Fruit fly (Drosophila melanogaster) whole organism, prepupa: ENCODE data around the gene PolG1.

Source experiments
- Blimp-1 ChIP-seq: fragments of 200-800 bp; sonication (Bioruptor generic); optimal IDR thresholded peaks from 3 replicates; lab custom pipeline; 2017; ENCODE audit warnings: missing biosample characterization, missing genetic modification characterization, mild to moderate bottlenecking, moderate library complexity, missing genetic modification reagents
- CG10631 ChIP-seq: fragments of 200-800 bp; sonication (Bioruptor generic); optimal IDR thresholded peaks from 2 replicates; lab custom pipeline; 2016; ENCODE audit warnings: missing biosample characterization, missing genetic modification characterization
- CG11762 ChIP-seq: fragments of 200-800 bp; sonication (Bioruptor generic); optimal IDR thresholded peaks from 3 replicates; lab custom pipeline; 2016; ENCODE audit warnings: missing biosample characterization, missing genetic modification characterization; ENCODE audit not compliant: insufficient read depth
- CG15336 ChIP-seq: fragments of 200-800 bp; sonication (Bioruptor generic); IDR thresholded peaks from 2 replicates; pipeline ENCODE4 v1.3.6; 2022; ENCODE audit warnings: missing biosample characterization, missing genetic modification characterization
- CG1621 ChIP-seq: fragments of 200-800 bp; sonication (Bioruptor generic); optimal IDR thresholded peaks from 3 replicates; lab custom pipeline; 2018; ENCODE audit warnings: missing biosample characterization, mild to moderate bottlenecking, missing genetic modification characterization
- CG16779 ChIP-seq: fragments of 200-800 bp; sonication (Bioruptor generic); optimal IDR thresholded peaks from 3 replicates; lab custom pipeline; 2017; ENCODE audit warnings: missing biosample characterization, mild to moderate bottlenecking, missing genetic modification characterization
- CG3032 ChIP-seq: fragments of 200-800 bp; optimal IDR thresholded peaks from 2 replicates; lab custom pipeline; 2019; ENCODE audit warnings: missing biosample characterization, mild to moderate bottlenecking, missing genetic modification characterization, moderate library complexity
- CG31627 ChIP-seq: fragments of 200-800 bp; sonication (Bioruptor generic); optimal IDR thresholded peaks from 3 replicates; lab custom pipeline; 2016; ENCODE audit warnings: missing biosample characterization, missing genetic modification characterization
- CG34406 ChIP-seq: fragments of 200-800 bp; sonication (Bioruptor generic); optimal IDR thresholded peaks from 3 replicates; lab custom pipeline; 2016; ENCODE audit warnings: missing biosample characterization, missing genetic modification characterization
- CG3919 ChIP-seq: fragments of 200-800 bp; sonication (Bioruptor generic); optimal IDR thresholded peaks from 3 replicates; lab custom pipeline; 2016; ENCODE audit warnings: missing biosample characterization, missing genetic modification characterization
- CG4318 ChIP-seq: fragments of 200-800 bp; sonication (Bioruptor generic); optimal IDR thresholded peaks from 3 replicates; lab custom pipeline; 2017; ENCODE audit warnings: missing biosample characterization, mild to moderate bottlenecking, missing genetic modification characterization
- CG6163 ChIP-seq: fragments of 200-800 bp; sonication (Bioruptor generic); IDR thresholded peaks from 3 replicates; pipeline ENCODE4 v1.3.6; 2022; ENCODE audit warnings: missing biosample characterization, missing genetic modification characterization
- CG6792 ChIP-seq: fragments of 200-800 bp; sonication (Bioruptor generic); optimal IDR thresholded peaks from 3 replicates; lab custom pipeline; 2016; ENCODE audit warnings: missing biosample characterization, missing genetic modification characterization
- CG7368 ChIP-seq: fragments of 200-800 bp; sonication (Bioruptor generic); optimal IDR thresholded peaks from 3 replicates; lab custom pipeline; 2016; ENCODE audit warnings: missing biosample characterization, missing genetic modification characterization
- CG8119 ChIP-seq: fragments of 200-800 bp; sonication (Bioruptor generic); IDR thresholded peaks from 3 replicates; pipeline ENCODE4 v1.3.6; 2022; ENCODE audit warnings: missing biosample characterization, missing genetic modification characterization
- CG8319 ChIP-seq: fragments of 200-800 bp; sonication (Bioruptor generic); optimal IDR thresholded peaks from 3 replicates; lab custom pipeline; 2016; ENCODE audit warnings: missing biosample characterization, missing genetic modification characterization
- CG8632 ChIP-seq: fragments of 200-800 bp; sonication (Bioruptor generic); optimal IDR thresholded peaks from 3 replicates; lab custom pipeline; 2016; ENCODE audit warnings: missing biosample characterization, missing genetic modification characterization
- CG9139 ChIP-seq: fragments of 200-800 bp; sonication (Bioruptor generic); optimal IDR thresholded peaks from 3 replicates; lab custom pipeline; 2017; ENCODE audit warnings: missing biosample characterization, mild to moderate bottlenecking, missing genetic modification characterization
- Eip75B ChIP-seq: fragments of 200-800 bp; sonication (Bioruptor generic); optimal IDR thresholded peaks from 3 replicates; lab custom pipeline; 2016; ENCODE audit warnings: missing biosample characterization, missing genetic modification characterization
- Eip93F ChIP-seq: fragments of 200-800 bp; sonication (Bioruptor generic); optimal IDR thresholded peaks from 2 replicates; lab custom pipeline; 2016; ENCODE audit warnings: missing biosample characterization, mild to moderate bottlenecking, missing genetic modification characterization
- Ets96B ChIP-seq: fragments of 200-800 bp; optimal IDR thresholded peaks from 2 replicates; lab custom pipeline; 2019; ENCODE audit warnings: missing biosample characterization, mild to moderate bottlenecking, missing genetic modification characterization, moderate library complexity
- Gug ChIP-seq: fragments of 200-800 bp; sonication (Bioruptor generic); IDR thresholded peaks from 2 replicates; pipeline ENCODE4 v1.3.6; 2022; ENCODE audit warnings: missing biosample characterization, missing genetic modification characterization
- Hr38 ChIP-seq: sonication (Bioruptor generic); optimal IDR thresholded peaks from 2 replicates; lab custom pipeline; 2016; ENCODE audit warnings: missing biosample characterization, missing genetic modification characterization
- Hr39 ChIP-seq: fragments of 200-800 bp; sonication (Bioruptor generic); optimal IDR thresholded peaks from 2 replicates; lab custom pipeline; 2016; ENCODE audit warnings: missing biosample characterization, missing genetic modification characterization
- Hr4 ChIP-seq: fragments of 200-800 bp; sonication (Bioruptor generic); optimal IDR thresholded peaks from 3 replicates; lab custom pipeline; 2016; ENCODE audit warnings: missing biosample characterization, missing genetic modification characterization
- Lpt ChIP-seq: fragments of 200-800 bp; sonication (Bioruptor generic); optimal IDR thresholded peaks from 3 replicates; lab custom pipeline; 2016; ENCODE audit warnings: missing biosample characterization, missing genetic modification characterization
- Met ChIP-seq: fragments of 200-800 bp; sonication (Bioruptor generic); optimal IDR thresholded peaks from 3 replicates; lab custom pipeline; 2016; ENCODE audit warnings: missing biosample characterization, missing genetic modification characterization
- OdsH ChIP-seq: fragments of 200-800 bp; sonication (Bioruptor generic); optimal IDR thresholded peaks from 3 replicates; lab custom pipeline; 2016; ENCODE audit warnings: missing biosample characterization, missing genetic modification characterization
- Smox ChIP-seq: fragments of 200-800 bp; sonication (Bioruptor generic); optimal IDR thresholded peaks from 3 replicates; lab custom pipeline; 2016; ENCODE audit warnings: missing biosample characterization, missing genetic modification characterization
- Sox102F ChIP-seq: fragments of 200-800 bp; sonication (Bioruptor generic); optimal IDR thresholded peaks from 2 replicates; lab custom pipeline; 2016; ENCODE audit warnings: missing biosample characterization, mild to moderate bottlenecking, missing genetic modification characterization
- Sox14 ChIP-seq: fragments of 200-800 bp; sonication (Bioruptor generic); optimal IDR thresholded peaks from 3 replicates; lab custom pipeline; 2016; ENCODE audit warnings: missing biosample characterization, missing genetic modification characterization
- Sox15 ChIP-seq: fragments of 200-800 bp; sonication (Bioruptor generic); optimal IDR thresholded peaks from 3 replicates; lab custom pipeline; 2016; ENCODE audit warnings: missing biosample characterization, missing genetic modification characterization
- achi ChIP-seq: fragments of 200-800 bp; sonication (Bioruptor generic); optimal IDR thresholded peaks from 3 replicates; lab custom pipeline; 2016; ENCODE audit warnings: missing biosample characterization, missing genetic modification characterization
- acj6 ChIP-seq: fragments of 200-800 bp; sonication (Bioruptor generic); optimal IDR thresholded peaks from 3 replicates; lab custom pipeline; 2016; ENCODE audit warnings: missing biosample characterization, missing genetic modification characterization
- cyc ChIP-seq: fragments of 200-800 bp; sonication (Bioruptor generic); optimal IDR thresholded peaks from 3 replicates; lab custom pipeline; 2016; ENCODE audit warnings: missing biosample characterization, missing genetic modification characterization
- dac ChIP-seq: fragments of 200-800 bp; sonication (Bioruptor generic); optimal IDR thresholded peaks from 2 replicates; lab custom pipeline; 2017; ENCODE audit warnings: missing biosample characterization, mild to moderate bottlenecking, missing genetic modification characterization
- dsx ChIP-seq: fragments of 200-800 bp; optimal IDR thresholded peaks from 3 replicates; lab custom pipeline; 2019; ENCODE audit warnings: missing biosample characterization, mild to moderate bottlenecking, missing genetic modification characterization, moderate library complexity; ENCODE audit not compliant: poor library complexity, severe bottlenecking
- eg ChIP-seq: fragments of 200-800 bp; sonication (Bioruptor generic); IDR thresholded peaks from 3 replicates; pipeline ENCODE4 v1.3.6; 2022; ENCODE audit warnings: missing biosample characterization, missing genetic modification characterization
- esn ChIP-seq: fragments of 200-800 bp; sonication (Bioruptor generic); optimal IDR thresholded peaks from 2 replicates; lab custom pipeline; 2016; ENCODE audit warnings: missing biosample characterization, mild to moderate bottlenecking, missing genetic modification characterization, moderate library complexity
- fd59A ChIP-seq: fragments of 200-800 bp; sonication (Bioruptor generic); optimal IDR thresholded peaks from 2 replicates; lab custom pipeline; 2017; ENCODE audit warnings: missing biosample characterization, mild to moderate bottlenecking, missing genetic modification characterization, missing genetic modification reagents
- fkh ChIP-seq: fragments of 200-800 bp; sonication (Bioruptor generic); optimal IDR thresholded peaks from 3 replicates; lab custom pipeline; 2017; ENCODE audit warnings: missing biosample characterization, mild to moderate bottlenecking, missing genetic modification characterization, moderate library complexity
- lz ChIP-seq: fragments of 200-800 bp; sonication (Bioruptor generic); optimal IDR thresholded peaks from 3 replicates; lab custom pipeline; 2016; ENCODE audit warnings: missing biosample characterization, missing genetic modification characterization
- pdm3 ChIP-seq: fragments of 200-800 bp; sonication (Bioruptor generic); optimal IDR thresholded peaks from 3 replicates; lab custom pipeline; 2016; ENCODE audit warnings: missing biosample characterization, missing genetic modification characterization
- salr ChIP-seq, 2 experiments: fragments of 200-800 bp; sonication (Bioruptor generic); optimal IDR thresholded peaks; 3 replicates each; lab custom pipeline; 2016 to 2018; ENCODE audit warnings: missing biosample characterization in 2 of 2, missing genetic modification characterization in 2 of 2, mild to moderate bottlenecking in 1 of 2
- spab ChIP-seq: fragments of 200-800 bp; sonication (Bioruptor generic); optimal IDR thresholded peaks from 2 replicates; lab custom pipeline; 2017; ENCODE audit warnings: missing biosample characterization, mild to moderate bottlenecking, missing genetic modification characterization, missing genetic modification reagents
- svp ChIP-seq: fragments of 200-800 bp; sonication (Bioruptor generic); peaks from one replicate; lab custom pipeline; 2016; ENCODE audit warnings: missing biosample characterization, missing genetic modification characterization
- topi ChIP-seq: fragments of 200-800 bp; sonication (Bioruptor generic); optimal IDR thresholded peaks from 3 replicates; lab custom pipeline; 2016; ENCODE audit warnings: missing biosample characterization, missing genetic modification characterization
- vri ChIP-seq: fragments of 200-800 bp; sonication (Bioruptor generic); optimal IDR thresholded peaks from 3 replicates; lab custom pipeline; 2016; ENCODE audit warnings: missing biosample characterization, mild to moderate bottlenecking, missing genetic modification characterization

The PolG1 gene

dm6 chr2L:13804561-13805067, 23.0 kb downstream of the PolG1 start (continued):
- no peak for TF ChIP-seq CG15336
- no peak for TF ChIP-seq lz (GFP tag; lab: Kevin White, UChicago)
- no peak for TF ChIP-seq CG4318 (GFP tag; lab: Kevin White, UChicago)
- no peak for TF ChIP-seq Met (GFP tag; lab: Kevin White, UChicago)
- no peak for TF ChIP-seq CG31627 (GFP tag; lab: Kevin White, UChicago)
- TF ChIP-seq fd59A (GFP tag; lab: Kevin White, UChicago): no peak
- no peak for TF ChIP-seq CG8632 (GFP tag; lab: Kevin White, UChicago)
- no peak for TF ChIP-seq CG6163 (GFP tag; lab: Robert Waterston, UW)
- no peak for TF ChIP-seq CG3919 (GFP tag; lab: Kevin White, UChicago)
- TF ChIP-seq CG16779: no peak
- peak; percentile 15 for TF ChIP-seq esn (GFP tag; lab: Kevin White, UChicago)
- no peak for TF ChIP-seq OdsH
- TF ChIP-seq Gug: no peak
- TF ChIP-seq Ets96B (tag; lab: Kevin White, UChicago): no peak
- TF ChIP-seq acj6: no peak
- TF ChIP-seq CG8319 (GFP tag; lab: Kevin White, UChicago): no peak
- TF ChIP-seq dac (GFP tag; lab: Kevin White, UChicago): no peak
- no peak for TF ChIP-seq CG6792 (GFP tag; lab: Kevin White, UChicago)
- TF ChIP-seq CG10631 (GFP tag; lab: Kevin White, UChicago): no peak
- no peak for TF ChIP-seq Sox14
- no peak for TF ChIP-seq spab (GFP tag; lab: Kevin White, UChicago)
- no peak for TF ChIP-seq CG8119 (GFP tag; lab: Robert Waterston, UW)

- TF ChIP-seq achi (no peak), esn (GFP tag; lab: Kevin White, UChicago) (no peak), spab (GFP tag; lab: Kevin White, UChicago) (no peak), Blimp-1 (GFP tag; lab: Kevin White, UChicago) (peak; percentile 28), OdsH (no peak), Met (GFP tag; lab: Kevin White, UChicago) (no peak), Lpt (no peak), pdm3 (GFP tag; lab: Kevin White, UChicago) (no peak), CG16779 (no peak), CG8632 (GFP tag; lab: Kevin White, UChicago) (no peak), CG7368 (GFP tag; lab: Kevin White, UChicago) (no peak), CG1621 (no peak), Hr4 (GFP tag; lab: Kevin White, UChicago) (no peak), dsx (no peak), dac (GFP tag; lab: Kevin White, UChicago) (no peak), CG6792 (GFP tag; lab: Kevin White, UChicago) (no peak), CG3032 (tag; lab: Kevin White, UChicago) (no peak), CG31627 (GFP tag; lab: Kevin White, UChicago) (no peak), Eip75B (GFP tag; lab: Kevin White, UChicago) (no peak), Sox15 (GFP tag; lab: Kevin White, UChicago) (no peak), Sox14 (no peak), CG3919 (GFP tag; lab: Kevin White, UChicago) (no peak), CG9139 (GFP tag; lab: Kevin White, UChicago) (no peak), CG11762 (GFP tag; lab: Kevin White, UChicago) (no peak), salr (GFP tag; optimal IDR thresholded peaks at IDR 0.05; lab: Kevin White, UChicago) (no peak), cyc (GFP tag; lab: Kevin White, UChicago) (no peak), Smox (GFP tag; lab: Kevin White, UChicago) (no peak), svp (no peak), Hr38 (GFP tag; lab: Kevin White, UChicago) (no peak), CG34406 (no peak), Sox102F (no peak), CG4318 (GFP tag; lab: Kevin White, UChicago) (no peak), vri (GFP tag; lab: Kevin White, UChicago) (peak; percentile 38), Hr39 (GFP tag; lab: Kevin White, UChicago) (no peak), fkh (peak; percentile 28), topi (GFP tag; lab: Kevin White, UChicago) (no peak), Eip93F (GFP tag; lab: Kevin White, UChicago) (no peak), fd59A (GFP tag; lab: Kevin White, UChicago) (no peak), eg (peak; percentile 9; the same call in 1 of the 3 replicates)
These were observed 23.6 kb downstream of the PolG1 start for dm6 chr2L:13803805-13804560.
